Fruit fly (Drosophila melanogaster): ENCODE data around the gene CG15465.

The CG15465 gene

DNA sequence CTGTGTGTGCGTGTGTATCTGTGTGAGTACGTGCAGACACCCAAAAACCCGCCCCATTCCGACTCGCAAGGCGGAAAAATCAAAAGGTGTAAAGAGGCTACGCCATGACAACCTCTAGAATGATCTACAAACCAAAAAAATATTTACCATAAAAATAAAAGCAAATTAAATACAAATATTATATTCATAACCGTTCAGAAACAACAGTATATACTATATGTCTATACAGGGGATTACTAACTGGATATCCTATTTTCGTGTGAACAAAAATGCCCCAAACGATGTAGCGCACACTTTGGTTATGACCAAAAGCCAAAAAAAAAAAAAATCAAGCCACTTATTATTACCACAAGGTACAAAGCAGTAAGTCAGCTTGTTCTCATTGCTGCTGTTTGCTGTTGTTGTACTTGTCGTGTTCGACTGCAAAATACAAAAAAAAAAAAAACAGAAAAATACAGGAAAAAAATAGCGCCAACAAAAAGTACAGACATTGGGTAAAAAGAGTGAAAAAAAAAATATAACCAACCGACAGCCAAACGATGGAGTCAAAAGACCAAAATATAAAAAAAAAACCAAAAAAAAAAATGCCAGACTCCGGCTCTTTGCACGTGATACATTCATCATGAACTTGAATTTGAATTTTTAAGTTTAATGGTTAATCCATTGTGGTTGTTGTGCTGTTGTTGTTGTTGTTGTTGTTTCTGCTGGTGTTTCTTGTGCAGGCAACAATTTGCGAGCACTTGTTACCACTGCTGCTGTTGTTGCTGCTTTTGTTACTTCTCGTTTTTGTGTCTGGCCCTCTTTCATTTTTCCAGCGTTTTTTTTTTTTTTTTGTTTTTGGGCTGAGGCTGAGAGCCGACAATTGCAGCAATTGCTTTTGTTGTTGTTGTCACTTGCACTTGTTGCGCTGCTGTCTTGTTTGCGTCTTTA, 43.8 kb upstream of the CG15465 start (continued):
- TF ChIP-seq Sry-β (GFP tag; optimal IDR thresholded peaks at IDR 0.05): no peak
- TF ChIP-seq Spps (tag; optimal IDR thresholded peaks at IDR 0.05): peak; percentile 9
- peak; percentile 87 for TF ChIP-seq tgo (GFP tag; IDR thresholded peaks at IDR 0.05)
- peak; percentile 20; the same call in 1 of the 3 replicates for TF ChIP-seq croc (GFP tag; conservative IDR thresholded peaks at IDR 0.05)
- peak; percentile 77 for TF ChIP-seq seq (GFP tag; IDR thresholded peaks at IDR 0.05)
- peak; percentile 18; the same call in 1 of the 2 replicates for TF ChIP-seq CG11696 (GFP tag; IDR thresholded peaks at IDR 0.05)
- peak; percentile 51 for TF ChIP-seq CG31441 (GFP tag; IDR thresholded peaks at IDR 0.05)
- peak; percentile 12 for TF ChIP-seq slou (GFP tag; optimal IDR thresholded peaks at IDR 0.05)
- no peak for TF ChIP-seq CG10431 (GFP tag; optimal IDR thresholded peaks at IDR 0.05)
- peak; percentile 70 for TF ChIP-seq Nf-YA (GFP tag; IDR thresholded peaks at IDR 0.05)
- no peak for TF ChIP-seq Tbp (GFP tag; optimal IDR thresholded peaks at IDR 0.05)
- TF ChIP-seq Atf-2 (GFP tag; optimal IDR thresholded peaks at IDR 0.05): no peak
- TF ChIP-seq CG17385 (GFP tag; optimal IDR thresholded peaks at IDR 0.05): peak; percentile 43
- TF ChIP-seq Doc2 (GFP tag; IDR thresholded peaks at IDR 0.05): 0 out of 2 replicates have a peak, but pooled peaks have one; percentile 53
- no peak for TF ChIP-seq CG4707 (GFP tag; optimal IDR thresholded peaks at IDR 0.05)
- peak; percentile 83 for TF ChIP-seq Ets65A (GFP tag)
- TF ChIP-seq CG18262 (tag; optimal IDR thresholded peaks at IDR 0.05): peak; percentile 52
- TF ChIP-seq prd (optimal IDR thresholded peaks at IDR 0.05): no peak
- TF ChIP-seq prd (GFP tag; IDR thresholded peaks at IDR 0.05): peak; percentile 85
- TF ChIP-seq CG9817 (tag; optimal IDR thresholded peaks at IDR 0.05): peak; percentile 57
- TF ChIP-seq dysf (GFP tag; IDR thresholded peaks at IDR 0.05): peak; percentile 88
- TF ChIP-seq CG13775 (GFP tag; optimal IDR thresholded peaks at IDR 0.05): peak; percentile 36
- TF ChIP-seq Drgx (GFP tag; IDR thresholded peaks at IDR 0.05): peak; percentile 86
- peak; percentile 39 for TF ChIP-seq CG18476 (GFP tag; optimal IDR thresholded peaks at IDR 0.05)
- peak; percentile 63 for TF ChIP-seq lbe (GFP tag; optimal IDR thresholded peaks at IDR 0.05)
- peak; percentile 89 for TF ChIP-seq Med (GFP tag)
- peak; percentile 15 for TF ChIP-seq gro (GFP tag; optimal IDR thresholded peaks at IDR 0.05)
- TF ChIP-seq CG10654 (GFP tag; optimal IDR thresholded peaks at IDR 0.05): peak; percentile 18
- peak; percentile 17 for TF ChIP-seq vfl (GFP tag; optimal IDR thresholded peaks at IDR 0.05)
- peak; percentile 67 for TF ChIP-seq CG4360 (GFP tag; IDR thresholded peaks at IDR 0.05)
- peak; percentile 48 for TF ChIP-seq CG10979 (tag; optimal IDR thresholded peaks at IDR 0.05)
- TF ChIP-seq Taf1 (GFP tag; IDR thresholded peaks at IDR 0.05): peak; percentile 40; the same call in 1 of the 2 replicates
- TF ChIP-seq yki (optimal IDR thresholded peaks at IDR 0.05): no peak
- no peak for TF ChIP-seq CG8765 (GFP tag; IDR thresholded peaks at IDR 0.05)
- peak; percentile 42 for TF ChIP-seq bab2 (GFP tag; optimal IDR thresholded peaks at IDR 0.05)
- TF ChIP-seq Mrtf (GFP tag; IDR thresholded peaks at IDR 0.05): peak; percentile 71
- peak; percentile 70 for TF ChIP-seq sens-2 (GFP tag; IDR thresholded peaks at IDR 0.05)
- peak; percentile 65 for TF ChIP-seq bcd (GFP tag; optimal IDR thresholded peaks at IDR 0.05)
- TF ChIP-seq ci (GFP tag; IDR thresholded peaks at IDR 0.05): peak; percentile 78; the same call in 2 of the 3 replicates
- TF ChIP-seq CG5953 (GFP tag; IDR thresholded peaks at IDR 0.05): 0 out of 2 replicates have a peak, but pooled peaks have one; percentile 28
- peak; percentile 62 for TF ChIP-seq fd3F (GFP tag; optimal IDR thresholded peaks at IDR 0.05)
- TF ChIP-seq vvl (GFP tag; IDR thresholded peaks at IDR 0.05): peak; percentile 83
- TF ChIP-seq CG10274 (GFP tag; optimal IDR thresholded peaks at IDR 0.05): peak; percentile 95
- peak; percentile 80 for TF ChIP-seq CG11504 (tag; optimal IDR thresholded peaks at IDR 0.05)
- TF ChIP-seq E2f2 (GFP tag; IDR thresholded peaks at IDR 0.05): peak; percentile 56
- peak; percentile 83 for TF ChIP-seq CG6689 (GFP tag; IDR thresholded peaks at IDR 0.05)
- TF ChIP-seq Adf1 (GFP tag; IDR thresholded peaks at IDR 0.05): peak; percentile 44
- TF ChIP-seq dmrt11E (tag; optimal IDR thresholded peaks at IDR 0.05): peak; percentile 7
- peak; percentile 80 for TF ChIP-seq CG7372 (GFP tag; IDR thresholded peaks at IDR 0.05)
- TF ChIP-seq tx (GFP tag; optimal IDR thresholded peaks at IDR 0.05): no peak
